Worm (Caenorhabditis elegans) whole organism, young adult: Measurements from ENCODE around the gene C44B7.7.

Source experiments
- B0336.3 ChIP-seq: fragments of 200-800 bp; sonication (Bioruptor generic); IDR thresholded peaks from 2 replicates; pipeline ENCODE4 v1.3.6; 2022; ENCODE audit warnings: missing genetic modification characterization, missing compliant biosample characterization
- F22D6.2 ChIP-seq: sonication (generic microtip); optimal IDR thresholded peaks from 2 replicates; lab custom pipeline; 2016; ENCODE audit warnings: mild to moderate bottlenecking, missing genetic modification characterization, missing compliant biosample characterization
- F57C9.4 ChIP-seq: sonication (generic microtip); optimal IDR thresholded peaks from 2 replicates; lab custom pipeline; 2017; ENCODE audit warnings: mild to moderate bottlenecking, missing genetic modification characterization, missing compliant biosample characterization
- T26A5.8 ChIP-seq: sonication (generic microtip); optimal IDR thresholded peaks from 2 replicates; lab custom pipeline; 2016; ENCODE audit warnings: missing genetic modification characterization, missing compliant biosample characterization
- athp-1 ChIP-seq: sonication (generic microtip); optimal IDR thresholded peaks from 2 replicates; lab custom pipeline; 2017; ENCODE audit warnings: mild to moderate bottlenecking, missing genetic modification characterization, missing compliant biosample characterization
- bed-1 ChIP-seq: fragments of 200-800 bp; sonication (Bioruptor generic); IDR thresholded peaks from 2 replicates; pipeline ENCODE4 v1.3.6; 2022; ENCODE audit warnings: missing genetic modification reagents, missing genetic modification characterization, missing compliant biosample characterization
- cebp-1 ChIP-seq, 2 experiments: fragments of 200-800 bp in 1 of 2; sonication (Bioruptor generic) in 1 of 2; sonication (generic microtip) in 1 of 2; IDR thresholded peaks in 1 of 2; optimal IDR thresholded peaks in 1 of 2; 2 replicates each; pipeline versions ENCODE4 v1.3.6 to Lab custom; 2017 to 2022; ENCODE audit warnings: missing compliant biosample characterization in 2 of 2, missing genetic modification characterization in 2 of 2, mild to moderate bottlenecking in 1 of 2, missing genetic modification reagents in 1 of 2, moderate library complexity in 1 of 2
- ceh-40 ChIP-seq: fragments of 200-800 bp; sonication (Bioruptor generic); IDR thresholded peaks from 2 replicates; pipeline ENCODE4 v1.3.6; 2022; ENCODE audit warnings: missing genetic modification characterization, missing compliant biosample characterization
- ceh-58 ChIP-seq: fragments of 200-800 bp; sonication (Bioruptor generic); IDR thresholded peaks from 2 replicates; pipeline ENCODE4 v1.3.6; 2022; ENCODE audit warnings: missing genetic modification characterization, missing compliant biosample characterization
- ceh-79 ChIP-seq: sonication (generic microtip); optimal IDR thresholded peaks from 2 replicates; lab custom pipeline; 2017; ENCODE audit warnings: mild to moderate bottlenecking, missing genetic modification characterization, missing compliant biosample characterization
- die-1 ChIP-seq: sonication (generic microtip); optimal IDR thresholded peaks from 2 replicates; lab custom pipeline; 2016; ENCODE audit warnings: missing genotype, mild to moderate bottlenecking, missing genetic modification characterization, missing compliant biosample characterization
- dpff-1 ChIP-seq: sonication (generic microtip); optimal IDR thresholded peaks from 2 replicates; lab custom pipeline; 2017; ENCODE audit warnings: mild to moderate bottlenecking, missing genetic modification characterization, missing compliant biosample characterization
- dpl-1 ChIP-seq: fragments of 150-350 bp; optimal IDR thresholded peaks from 2 replicates; lab custom pipeline; 2014; ENCODE audit warnings: missing biosample characterization, missing genetic modification reagents, missing genetic modification characterization
- fkh-3 ChIP-seq: sonication (generic microtip); optimal IDR thresholded peaks from 2 replicates; lab custom pipeline; 2016; ENCODE audit warnings: mild to moderate bottlenecking, missing genetic modification characterization, missing compliant biosample characterization
- let-607 ChIP-seq, 2 experiments: fragments of 200-800 bp in 1 of 2; sonication (Bioruptor generic) in 1 of 2; sonication (generic microtip) in 1 of 2; optimal IDR thresholded peaks; 2 replicates each; lab custom pipeline; 2016 to 2018; ENCODE audit warnings: mild to moderate bottlenecking in 2 of 2, missing compliant biosample characterization in 2 of 2, missing genetic modification characterization in 2 of 2, moderate library complexity in 2 of 2, missing genotype in 1 of 2
- lin-26 ChIP-seq: fragments of 200-800 bp; sonication (Bioruptor generic); IDR thresholded peaks from 2 replicates; pipeline ENCODE4 v1.3.6; 2022; ENCODE audit warnings: missing genetic modification reagents, missing genetic modification characterization, missing compliant biosample characterization
- madf-3 ChIP-seq: fragments of 200-800 bp; sonication (Bioruptor generic); IDR thresholded peaks from 2 replicates; pipeline ENCODE4 v1.3.6; 2022; ENCODE audit warnings: missing genetic modification reagents, missing genetic modification characterization, missing compliant biosample characterization
- madf-8 ChIP-seq: fragments of 200-800 bp; sonication (Bioruptor generic); conservative IDR thresholded peaks from 2 replicates; pipeline ENCODE4 v1.3.6; 2022; ENCODE audit warnings: missing genetic modification reagents, missing genetic modification characterization, missing compliant biosample characterization
- mes-4 ChIP-seq: sonication (generic microtip); optimal IDR thresholded peaks from 2 replicates; lab custom pipeline; 2016; ENCODE audit warnings: missing genotype, missing genetic modification characterization, missing compliant biosample characterization
- mxl-1 ChIP-seq: sonication (generic microtip); optimal IDR thresholded peaks from 2 replicates; lab custom pipeline; 2016; ENCODE audit warnings: missing genetic modification characterization, missing compliant biosample characterization
- nfya-1 ChIP-seq: sonication (generic microtip); optimal IDR thresholded peaks from 2 replicates; lab custom pipeline; 2017; ENCODE audit warnings: antibody characterized with exemption, missing compliant biosample characterization, missing genetic modification characterization, borderline replicate concordance; ENCODE audit not compliant: insufficient read depth
- nfya-2 ChIP-seq: fragments of 200-800 bp; sonication (Bioruptor generic); IDR thresholded peaks from 2 replicates; pipeline ENCODE4 v1.3.6; 2022; ENCODE audit warnings: missing genetic modification reagents, missing genetic modification characterization, missing compliant biosample characterization
- nfyb-1 ChIP-seq: fragments of 200-800 bp; sonication (Bioruptor generic); IDR thresholded peaks from 2 replicates; pipeline ENCODE4 v1.3.6; 2022; ENCODE audit warnings: missing genetic modification reagents, missing genetic modification characterization, missing compliant biosample characterization
- nhr-120 ChIP-seq: fragments of 200-800 bp; sonication (Bioruptor generic); IDR thresholded peaks from 2 replicates; pipeline ENCODE4 v1.3.6; 2022; ENCODE audit warnings: missing genetic modification characterization, missing compliant biosample characterization
- nhr-179 ChIP-seq: sonication (generic microtip); optimal IDR thresholded peaks from 2 replicates; lab custom pipeline; 2016; ENCODE audit warnings: mild to moderate bottlenecking, missing genetic modification characterization, missing compliant biosample characterization
- nhr-80 ChIP-seq: sonication (generic microtip); optimal IDR thresholded peaks from 2 replicates; lab custom pipeline; 2016; ENCODE audit warnings: missing genetic modification characterization, missing compliant biosample characterization
- snpc-3.4 ChIP-seq: sonication (generic microtip); optimal IDR thresholded peaks from 2 replicates; lab custom pipeline; 2017; ENCODE audit warnings: missing genetic modification characterization, mild to moderate bottlenecking, missing compliant biosample characterization, antibody characterized with exemption, moderate library complexity, missing genotype, missing genetic modification reagents
- tbp1 ChIP-seq: fragments of 200-800 bp; sonication (Bioruptor generic); optimal IDR thresholded peaks from 2 replicates; lab custom pipeline; 2018; ENCODE audit warnings: mild to moderate bottlenecking, missing genetic modification characterization, missing compliant biosample characterization
- xnd-1 ChIP-seq: sonication (generic microtip); optimal IDR thresholded peaks from 2 replicates; lab custom pipeline; 2016; ENCODE audit warnings: missing genotype, missing genetic modification reagents, missing genetic modification characterization, missing compliant biosample characterization
- ztf-22 ChIP-seq: fragments of 200-800 bp; sonication (Bioruptor generic); optimal IDR thresholded peaks from 2 replicates; lab custom pipeline; 2018; ENCODE audit warnings: mild to moderate bottlenecking, missing genetic modification characterization, moderate library complexity, missing compliant biosample characterization
- ztf-3 ChIP-seq: fragments of 200-800 bp; sonication (Bioruptor generic); optimal IDR thresholded peaks from 2 replicates; lab custom pipeline; 2018; ENCODE audit warnings: mild to moderate bottlenecking, missing genetic modification characterization, missing compliant biosample characterization
- ztf-6 ChIP-seq: fragments of 200-800 bp; sonication (Bioruptor generic); IDR thresholded peaks from 2 replicates; pipeline ENCODE4 v1.3.6; 2022; ENCODE audit warnings: missing genetic modification reagents, missing genetic modification characterization, missing compliant biosample characterization

Gene C44B7.7

ce11 chrII:6923792-6924191, 43.8 kb upstream of the C44B7.7 start (continued):
- TF ChIP-seq dpl-1, result no peak
- no peak for TF ChIP-seq nfya-1 (tag; lab: Kevin White, UChicago)

ce11 chrII:6919363-6919851, 39.4 kb upstream of the C44B7.7 start, which contains the start of gene B0252.1:
TSS of gene B0252.1 (plus strand) at chrII:6919680.
- TF ChIP-seq nhr-179 (tag; lab: Kevin White, UChicago), result no peak
- no peak for TF ChIP-seq athp-1
- peak; percentile 77 for TF ChIP-seq nhr-80 (tag; lab: Kevin White, UChicago)

ce11 chrII:6918862-6919261, 38.9 kb upstream of the C44B7.7 start, which contains the start of gene B0252.5:
TSS of gene B0252.5 (minus strand) at chrII:6918878.
- no peak for TF ChIP-seq F57C9.4
- no peak for TF ChIP-seq T26A5.8
- TF ChIP-seq ceh-79 (tag; lab: Kevin White, UChicago), result no peak
- no peak for TF ChIP-seq nfya-2 (GFP tag; lab: Robert Waterston, UW)
- TF ChIP-seq mxl-1 (tag; lab: Kevin White, UChicago), result no peak
- no peak for TF ChIP-seq ceh-40 (GFP tag; lab: Robert Waterston, UW)
- TF ChIP-seq cebp-1 (GFP tag; IDR thresholded peaks at IDR 0.05; lab: Robert Waterston, UW), result no peak
- TF ChIP-seq cebp-1 (tag; optimal IDR thresholded peaks at IDR 0.05; lab: Kevin White, UChicago), result no peak
- TF ChIP-seq tbp1 (GFP tag; lab: Kevin White, UChicago), result no peak
- TF ChIP-seq B0336.3 (GFP tag; lab: Robert Waterston, UW), result no peak
- no peak for TF ChIP-seq F22D6.2 (tag; lab: Kevin White, UChicago)

DNA sequence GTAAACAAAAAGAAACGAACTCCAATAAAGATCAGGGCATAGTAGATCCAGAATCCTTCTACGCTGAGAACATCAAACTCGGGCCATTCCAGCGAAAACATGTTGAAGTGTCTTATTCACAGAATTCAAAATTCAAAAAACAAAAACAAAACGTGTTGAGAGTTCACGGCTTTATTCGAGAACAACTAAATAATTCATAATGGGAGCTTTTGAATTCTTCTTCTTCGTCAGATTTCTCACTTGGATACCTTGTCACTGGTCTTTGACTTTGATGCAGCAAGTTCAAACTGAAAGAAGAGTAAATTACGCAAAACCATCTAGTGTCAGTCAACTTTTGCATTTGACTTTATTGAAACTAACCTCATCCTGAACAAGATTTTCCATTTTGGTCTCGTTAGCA, 37.7 kb upstream of the C44B7.7 start, which contains the start of gene B0252.11:
TSS of gene B0252.11 (minus strand) at position 101 of the 400 bp plus-strand sequence.
- TF ChIP-seq madf-8 (GFP tag; lab: Robert Waterston, UW), result no peak
- no peak for TF ChIP-seq ztf-22 (GFP tag; lab: Kevin White, UChicago)
- TF ChIP-seq xnd-1, result no peak
- TF ChIP-seq nhr-179 (tag; lab: Kevin White, UChicago), result no peak

- TF ChIP-seq cebp-1 (GFP tag; IDR thresholded peaks at IDR 0.05; lab: Robert Waterston, UW) (no peak), cebp-1 (tag; optimal IDR thresholded peaks at IDR 0.05; lab: Kevin White, UChicago) (no peak), lin-26 (no peak), ztf-6 (no peak), dpff-1 (no peak), dpl-1 (no peak), madf-3 (GFP tag; lab: Robert Waterston, UW) (no peak), snpc-3.4 (tag; lab: Kevin White, UChicago) (no peak), ztf-3 (GFP tag; lab: Kevin White, UChicago) (no peak), die-1 (tag; lab: Kevin White, UChicago) (no peak), bed-1 (no peak), let-607 (tag; optimal IDR thresholded peaks at IDR 0.05; lab: Kevin White, UChicago) (no peak), mes-4 (no peak), nhr-120 (GFP tag; lab: Robert Waterston, UW) (no peak), nfyb-1 (GFP tag; lab: Robert Waterston, UW) (no peak), ceh-58 (GFP tag; lab: Robert Waterston, UW) (no peak), fkh-3 (tag; lab: Kevin White, UChicago) (no peak), ztf-22 (GFP tag; lab: Kevin White, UChicago) (no peak)
- TF ChIP-seq, all 124 proteins: peak for 0
These were observed 35.9 kb upstream of the C44B7.7 start, which contains the start of gene B0252.8 for ce11 chrII:6915875-6916274. TSS of gene B0252.8 (plus strand) at chrII:6916166.
